Worm (Caenorhabditis elegans) whole organism, late embryonic: Measurements from ENCODE around the gene srx-2.

ENCODE experiments used
- C38D4.7 ChIP-seq: fragments of 200-800 bp; sonication (Bioruptor generic); optimal IDR thresholded peaks from 2 replicates; lab custom pipeline; 2018; ENCODE audit warnings: mild to moderate bottlenecking, missing genetic modification characterization, moderate library complexity, missing compliant biosample characterization
- ceh-18 ChIP-seq: sonication (generic microtip); optimal IDR thresholded peaks from 2 replicates; lab custom pipeline; 2016; ENCODE audit warnings: missing genetic modification characterization, missing compliant biosample characterization
- ceh-2 ChIP-seq: sonication (generic microtip); optimal IDR thresholded peaks from 2 replicates; lab custom pipeline; 2016; ENCODE audit warnings: missing genotype, missing genetic modification characterization, missing compliant biosample characterization
- ceh-22 ChIP-seq: sonication (generic microtip); optimal IDR thresholded peaks from 2 replicates; lab custom pipeline; 2017; ENCODE audit warnings: missing biosample characterization, missing genetic modification characterization
- ceh-24 ChIP-seq: sonication (generic microtip); optimal IDR thresholded peaks from 2 replicates; lab custom pipeline; 2016; ENCODE audit warnings: mild to moderate bottlenecking, missing genetic modification characterization, missing compliant biosample characterization
- ceh-30 ChIP-seq: fragments of 150-350 bp; optimal IDR thresholded peaks from 2 replicates; lab custom pipeline; 2014; ENCODE audit warnings: missing biosample characterization, missing genetic modification characterization
- ceh-31 ChIP-seq: sonication (generic microtip); optimal IDR thresholded peaks from 2 replicates; lab custom pipeline; 2016; ENCODE audit warnings: missing genetic modification characterization, missing compliant biosample characterization
- ceh-34 ChIP-seq: sonication (generic microtip); optimal IDR thresholded peaks from 2 replicates; lab custom pipeline; 2016; ENCODE audit warnings: mild to moderate bottlenecking, missing genetic modification characterization, missing compliant biosample characterization
- ceh-48 ChIP-seq: sonication (generic microtip); optimal IDR thresholded peaks from 2 replicates; lab custom pipeline; 2016; ENCODE audit warnings: missing genetic modification characterization, inconsistent platforms, missing compliant biosample characterization
- ceh-9 ChIP-seq: sonication (generic microtip); optimal IDR thresholded peaks from 2 replicates; lab custom pipeline; 2016; ENCODE audit warnings: mild to moderate bottlenecking, missing genetic modification characterization, inconsistent platforms, missing compliant biosample characterization
- che-1 ChIP-seq: sonication (generic microtip); optimal IDR thresholded peaks from 2 replicates; lab custom pipeline; 2016; ENCODE audit warnings: mild to moderate bottlenecking, missing genetic modification characterization, missing compliant biosample characterization
- dmd-4 ChIP-seq: sonication (generic microtip); optimal IDR thresholded peaks from 2 replicates; lab custom pipeline; 2016; ENCODE audit warnings: borderline replicate concordance, missing genetic modification characterization, missing compliant biosample characterization
- dve-1 ChIP-seq: sonication (generic microtip); optimal IDR thresholded peaks from 2 replicates; lab custom pipeline; 2017; ENCODE audit warnings: antibody characterized with exemption, mild to moderate bottlenecking, missing genetic modification characterization, missing compliant biosample characterization
- elt-2 ChIP-seq: sonication (generic microtip); optimal IDR thresholded peaks from 2 replicates; lab custom pipeline; 2016; ENCODE audit warnings: missing genetic modification reagents, missing genetic modification characterization, missing compliant biosample characterization
- elt-4 ChIP-seq: sonication (generic microtip); optimal IDR thresholded peaks from 2 replicates; lab custom pipeline; 2016; ENCODE audit warnings: missing genetic modification characterization, missing compliant biosample characterization
- eyg-1 ChIP-seq: sonication (generic microtip); optimal IDR thresholded peaks from 2 replicates; lab custom pipeline; 2016; ENCODE audit warnings: missing genotype, missing genetic modification characterization, missing compliant biosample characterization
- fkh-6 ChIP-seq: sonication (generic microtip); optimal IDR thresholded peaks from 2 replicates; lab custom pipeline; 2016; ENCODE audit warnings: missing genetic modification characterization, missing compliant biosample characterization
- gmeb-2 ChIP-seq: sonication (generic microtip); optimal IDR thresholded peaks from 2 replicates; lab custom pipeline; 2016; ENCODE audit warnings: missing genetic modification characterization, inconsistent platforms, missing compliant biosample characterization
- hlh-13 ChIP-seq: fragments of 200-800 bp; sonication (Bioruptor generic); optimal IDR thresholded peaks from 2 replicates; lab custom pipeline; 2018; ENCODE audit warnings: mild to moderate bottlenecking, missing genetic modification characterization, missing compliant biosample characterization
- hlh-15 ChIP-seq: sonication (generic microtip); optimal IDR thresholded peaks from 2 replicates; lab custom pipeline; 2016; ENCODE audit warnings: missing genetic modification characterization, missing compliant biosample characterization
- hlh-8 ChIP-seq: sonication (generic microtip); optimal IDR thresholded peaks from 2 replicates; lab custom pipeline; 2016; ENCODE audit warnings: missing genotype, missing genetic modification characterization, missing compliant biosample characterization
- lim-6 ChIP-seq: sonication (generic microtip); optimal IDR thresholded peaks from 2 replicates; lab custom pipeline; 2016; ENCODE audit warnings: missing genetic modification characterization, missing compliant biosample characterization
- madf-2 ChIP-seq: sonication (generic microtip); optimal IDR thresholded peaks from 2 replicates; lab custom pipeline; 2017; ENCODE audit warnings: missing genetic modification characterization, missing compliant biosample characterization
- mec-3 ChIP-seq: sonication (generic microtip); optimal IDR thresholded peaks from 2 replicates; lab custom pipeline; 2016; ENCODE audit warnings: borderline replicate concordance, missing genetic modification characterization, missing compliant biosample characterization
- nhr-11 ChIP-seq: fragments of 150-350 bp; optimal IDR thresholded peaks from 2 replicates; lab custom pipeline; 2014; ENCODE audit warnings: missing biosample characterization, missing genetic modification characterization
- nhr-232 ChIP-seq: sonication (generic microtip); optimal IDR thresholded peaks from 2 replicates; lab custom pipeline; 2016; ENCODE audit warnings: missing genetic modification characterization, missing compliant biosample characterization
- npax-4 ChIP-seq: sonication (generic microtip); optimal IDR thresholded peaks from 2 replicates; lab custom pipeline; 2016; ENCODE audit warnings: missing genetic modification characterization, missing compliant biosample characterization
- pat-9 ChIP-seq: fragments of 200-800 bp; sonication (Bioruptor generic); optimal IDR thresholded peaks from 2 replicates; lab custom pipeline; 2018; ENCODE audit warnings: mild to moderate bottlenecking, missing genetic modification characterization, moderate library complexity, missing compliant biosample characterization
- pax-1 ChIP-seq: fragments of 150-350 bp; optimal IDR thresholded peaks from 2 replicates; lab custom pipeline; 2014; ENCODE audit warnings: missing biosample characterization, missing genetic modification characterization
- pha-2 ChIP-seq: sonication (generic microtip); optimal IDR thresholded peaks from 2 replicates; lab custom pipeline; 2017; ENCODE audit warnings: mild to moderate bottlenecking, missing genetic modification characterization, missing compliant biosample characterization
- pqm-1 ChIP-seq: sonication (generic microtip); optimal IDR thresholded peaks from 2 replicates; lab custom pipeline; 2016; ENCODE audit warnings: missing genetic modification characterization, missing compliant biosample characterization
- pros-1 ChIP-seq: fragments of 150-350 bp; optimal IDR thresholded peaks from 2 replicates; lab custom pipeline; 2014; ENCODE audit warnings: missing biosample characterization, missing genetic modification reagents, missing genetic modification characterization
- ref-2 ChIP-seq: sonication (generic microtip); optimal IDR thresholded peaks from 2 replicates; lab custom pipeline; 2016; ENCODE audit warnings: missing genetic modification characterization, missing compliant biosample characterization
- sox-2 ChIP-seq: fragments of 200-800 bp; sonication (Bioruptor generic); IDR thresholded peaks from 2 replicates; pipeline ENCODE4 v1.3.6; 2022; ENCODE audit warnings: missing genetic modification reagents, missing genetic modification characterization, missing compliant biosample characterization
- ttx-3 ChIP-seq: sonication (generic microtip); optimal IDR thresholded peaks from 2 replicates; lab custom pipeline; 2016; ENCODE audit warnings: missing genetic modification reagents, missing genetic modification characterization, missing compliant biosample characterization
- unc-86 ChIP-seq: sonication (generic microtip); optimal IDR thresholded peaks from 2 replicates; lab custom pipeline; 2016; ENCODE audit warnings: missing genetic modification characterization, missing compliant biosample characterization
- ztf-16 ChIP-seq: sonication (generic microtip); optimal IDR thresholded peaks from 2 replicates; lab custom pipeline; 2017; ENCODE audit warnings: missing genetic modification characterization, missing compliant biosample characterization

Gene srx-2

DNA sequence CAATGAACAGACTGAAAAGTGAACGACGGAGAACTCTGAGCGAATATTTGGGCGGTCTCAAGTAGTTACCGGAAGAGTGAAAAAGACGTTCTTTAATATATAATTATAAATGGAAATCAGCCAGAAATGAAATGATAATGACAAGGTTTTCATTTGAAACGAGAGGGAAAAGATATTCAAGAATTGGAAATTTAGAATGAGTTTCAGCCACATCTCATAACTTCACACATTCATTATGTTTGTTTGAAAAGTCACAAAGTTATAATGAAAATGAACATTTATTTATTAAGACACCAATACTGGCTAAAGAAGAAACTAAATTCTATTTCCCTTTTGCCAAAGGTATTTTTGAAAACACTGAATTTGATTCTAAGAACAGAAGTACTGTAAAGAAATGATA is 41.8 kb downstream of the srx-2 start, which contains the start of gene C25E10.7:
Gene C25E10.7, minus strand, starts transcription at position 101 of the 400 bp plus-strand sequence.
- TF ChIP-seq elt-2 (tag; lab: Kevin White, UChicago) (no peak), hlh-8 (tag; lab: Kevin White, UChicago) (no peak), pat-9 (no peak), unc-86 (tag; lab: Kevin White, UChicago) (no peak), che-1 (tag; lab: Kevin White, UChicago) (no peak), dmd-4 (tag; lab: Kevin White, UChicago) (no peak), nhr-11 (tag; lab: Kevin White, UChicago) (no peak), ceh-22 (tag; lab: Kevin White, UChicago) (no peak), sox-2 (GFP tag; lab: Robert Waterston, UW) (no peak)

DNA sequence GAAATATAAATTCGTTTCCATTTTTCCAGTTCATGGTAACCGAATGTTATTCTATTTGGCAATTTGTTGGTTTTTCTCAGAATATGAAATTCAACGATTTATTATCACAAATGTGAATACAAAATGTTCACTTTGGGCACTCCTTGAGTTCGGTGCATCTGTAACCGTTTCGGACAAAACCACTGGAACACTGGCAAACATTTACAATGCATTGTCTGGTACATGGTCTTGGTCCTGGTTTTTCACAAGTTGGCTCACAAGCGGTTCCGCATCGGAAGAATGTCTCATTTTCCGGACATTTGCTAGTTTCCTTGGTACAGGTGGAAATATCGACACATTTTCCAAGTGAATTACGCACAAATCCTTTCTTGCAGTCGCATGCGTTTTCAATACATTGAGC is 44.0 kb downstream of the srx-2 start:
- TF ChIP-seq npax-4 (no peak), ceh-30 (tag; lab: Kevin White, UChicago) (no peak), ceh-31 (tag; lab: Kevin White, UChicago) (no peak), C38D4.7 (GFP tag; lab: Kevin White, UChicago) (no peak), hlh-8 (tag; lab: Kevin White, UChicago) (no peak), mec-3 (tag; lab: Kevin White, UChicago) (no peak), ceh-48 (tag; lab: Kevin White, UChicago) (no peak), ceh-2 (tag; lab: Kevin White, UChicago) (no peak), nhr-232 (tag; lab: Kevin White, UChicago) (no peak), dve-1 (no peak), elt-4 (tag; lab: Kevin White, UChicago) (no peak), ztf-16 (tag; lab: Kevin White, UChicago) (no peak), pha-2 (tag; lab: Kevin White, UChicago) (no peak), fkh-6 (tag; lab: Kevin White, UChicago) (no peak), madf-2 (tag; lab: Kevin White, UChicago) (no peak)

DNA sequence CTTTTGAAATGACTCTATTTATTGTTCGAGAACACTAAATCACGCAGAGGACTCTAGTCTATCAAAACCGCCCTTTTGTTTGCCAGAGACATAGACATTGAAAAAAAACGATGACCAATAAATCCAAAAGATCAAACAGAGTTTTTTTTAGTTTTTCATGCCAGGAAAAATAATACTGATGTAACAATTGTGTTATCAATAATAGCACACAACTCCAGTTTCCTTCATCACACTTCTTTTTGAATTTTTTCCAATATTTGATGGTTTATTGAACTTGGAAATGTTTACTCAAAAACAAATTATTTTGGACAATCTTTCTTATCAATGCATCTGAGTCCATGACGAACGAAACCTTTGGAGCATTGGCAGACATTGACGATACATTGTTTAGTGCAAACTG is 44.7 kb downstream of the srx-2 start, which contains the start of gene C25E10.8:
Gene C25E10.8, minus strand, starts transcription at position 101 of the 400 bp plus-strand sequence.
- TF ChIP-seq ceh-34 (tag; lab: Kevin White, UChicago) (no peak), lim-6 (no peak), pat-9 (no peak), eyg-1 (tag; lab: Kevin White, UChicago) (no peak), fkh-6 (tag; lab: Kevin White, UChicago) (no peak), ceh-31 (tag; lab: Kevin White, UChicago) (no peak), C38D4.7 (GFP tag; lab: Kevin White, UChicago) (no peak), hlh-13 (GFP tag; lab: Kevin White, UChicago) (no peak), npax-4 (no peak), ceh-18 (no peak)

ce11 chrV:9054771-9055170 is 45.5 kb downstream of the srx-2 start, which contains the start of gene swm-1:
Gene swm-1 (minus strand): TSS chrV:9054871.
- TF ChIP-seq dve-1 (no peak), C38D4.7 (GFP tag; lab: Kevin White, UChicago) (no peak), ceh-24 (tag; lab: Kevin White, UChicago) (no peak), pros-1 (no peak), pqm-1 (tag; lab: Kevin White, UChicago) (no peak), nhr-232 (tag; lab: Kevin White, UChicago) (no peak), npax-4 (no peak)

ce11 chrV:9055644-9056043 is 46.4 kb downstream of the srx-2 start:
- TF ChIP-seq ceh-9 (tag; lab: Kevin White, UChicago) = no peak
- TF ChIP-seq ceh-18 = no peak
- no peak for TF ChIP-seq ceh-48 (tag; lab: Kevin White, UChicago)
- TF ChIP-seq gmeb-2 = no peak
- TF ChIP-seq pros-1 = no peak
- TF ChIP-seq ref-2 = no peak
- no peak for TF ChIP-seq ttx-3
- no peak for TF ChIP-seq pax-1
- no peak for TF ChIP-seq hlh-15 (tag; lab: Kevin White, UChicago)
